Worm (Caenorhabditis elegans) whole organism, late embryonic: ENCODE data around the gene F13H8.5.

ENCODE experiments used
- C08G9.2 ChIP-seq: sonication (generic microtip); optimal IDR thresholded peaks from 2 replicates; lab custom pipeline; 2016; ENCODE audit warnings: mild to moderate bottlenecking, missing genetic modification characterization, moderate library complexity, missing compliant biosample characterization
- C38D4.7 ChIP-seq: fragments of 200-800 bp; sonication (Bioruptor generic); optimal IDR thresholded peaks from 2 replicates; lab custom pipeline; 2018; ENCODE audit warnings: mild to moderate bottlenecking, missing genetic modification characterization, moderate library complexity, missing compliant biosample characterization
- K02D7.2 ChIP-seq: sonication (generic microtip); optimal IDR thresholded peaks from 2 replicates; lab custom pipeline; 2017; ENCODE audit warnings: mild to moderate bottlenecking, missing genetic modification characterization, missing compliant biosample characterization
- K09A11.1 ChIP-seq: sonication (generic microtip); optimal IDR thresholded peaks from 2 replicates; lab custom pipeline; 2017; ENCODE audit warnings: antibody characterized with exemption, mild to moderate bottlenecking, missing genetic modification characterization, missing compliant biosample characterization; ENCODE audit not compliant: insufficient read depth
- ama-1 ChIP-seq: fragments of 150-350 bp; optimal IDR thresholded peaks from 2 replicates; lab custom pipeline; 2014
- ceh-18 ChIP-seq: sonication (generic microtip); optimal IDR thresholded peaks from 2 replicates; lab custom pipeline; 2016; ENCODE audit warnings: missing genetic modification characterization, missing compliant biosample characterization
- ceh-19 ChIP-seq: fragments of 200-800 bp; sonication (Bioruptor generic); optimal IDR thresholded peaks from 2 replicates; lab custom pipeline; 2018; ENCODE audit warnings: mild to moderate bottlenecking, missing genetic modification characterization, missing compliant biosample characterization
- ceh-2 ChIP-seq: sonication (generic microtip); optimal IDR thresholded peaks from 2 replicates; lab custom pipeline; 2016; ENCODE audit warnings: missing genotype, missing genetic modification characterization, missing compliant biosample characterization
- ceh-24 ChIP-seq: sonication (generic microtip); optimal IDR thresholded peaks from 2 replicates; lab custom pipeline; 2016; ENCODE audit warnings: mild to moderate bottlenecking, missing genetic modification characterization, missing compliant biosample characterization
- ceh-30 ChIP-seq: fragments of 150-350 bp; optimal IDR thresholded peaks from 2 replicates; lab custom pipeline; 2014; ENCODE audit warnings: missing biosample characterization, missing genetic modification characterization
- ceh-31 ChIP-seq: sonication (generic microtip); optimal IDR thresholded peaks from 2 replicates; lab custom pipeline; 2016; ENCODE audit warnings: missing genetic modification characterization, missing compliant biosample characterization
- ceh-34 ChIP-seq: sonication (generic microtip); optimal IDR thresholded peaks from 2 replicates; lab custom pipeline; 2016; ENCODE audit warnings: mild to moderate bottlenecking, missing genetic modification characterization, missing compliant biosample characterization
- ceh-6 ChIP-seq: fragments of 200-800 bp; sonication (Bioruptor generic); optimal IDR thresholded peaks from 2 replicates; lab custom pipeline; 2018; ENCODE audit warnings: mild to moderate bottlenecking, missing genetic modification characterization, missing compliant biosample characterization
- ceh-9 ChIP-seq: sonication (generic microtip); optimal IDR thresholded peaks from 2 replicates; lab custom pipeline; 2016; ENCODE audit warnings: mild to moderate bottlenecking, missing genetic modification characterization, inconsistent platforms, missing compliant biosample characterization
- che-1 ChIP-seq: sonication (generic microtip); optimal IDR thresholded peaks from 2 replicates; lab custom pipeline; 2016; ENCODE audit warnings: mild to moderate bottlenecking, missing genetic modification characterization, missing compliant biosample characterization
- dmd-4 ChIP-seq: sonication (generic microtip); optimal IDR thresholded peaks from 2 replicates; lab custom pipeline; 2016; ENCODE audit warnings: borderline replicate concordance, missing genetic modification characterization, missing compliant biosample characterization
- dve-1 ChIP-seq: sonication (generic microtip); optimal IDR thresholded peaks from 2 replicates; lab custom pipeline; 2017; ENCODE audit warnings: antibody characterized with exemption, mild to moderate bottlenecking, missing genetic modification characterization, missing compliant biosample characterization
- elt-2 ChIP-seq: sonication (generic microtip); optimal IDR thresholded peaks from 2 replicates; lab custom pipeline; 2016; ENCODE audit warnings: missing genetic modification reagents, missing genetic modification characterization, missing compliant biosample characterization
- elt-4 ChIP-seq: sonication (generic microtip); optimal IDR thresholded peaks from 2 replicates; lab custom pipeline; 2016; ENCODE audit warnings: missing genetic modification characterization, missing compliant biosample characterization
- ets-4 ChIP-seq: sonication (generic microtip); optimal IDR thresholded peaks from 2 replicates; lab custom pipeline; 2016; ENCODE audit warnings: missing genetic modification characterization, missing compliant biosample characterization
- fkh-10 ChIP-seq: fragments of 150-350 bp; optimal IDR thresholded peaks from 2 replicates; lab custom pipeline; 2014; ENCODE audit warnings: missing biosample characterization, missing genetic modification reagents, missing genetic modification characterization
- fkh-6 ChIP-seq: sonication (generic microtip); optimal IDR thresholded peaks from 2 replicates; lab custom pipeline; 2016; ENCODE audit warnings: missing genetic modification characterization, missing compliant biosample characterization
- hlh-13 ChIP-seq: fragments of 200-800 bp; sonication (Bioruptor generic); optimal IDR thresholded peaks from 2 replicates; lab custom pipeline; 2018; ENCODE audit warnings: mild to moderate bottlenecking, missing genetic modification characterization, missing compliant biosample characterization
- hlh-30 ChIP-seq: sonication (generic microtip); optimal IDR thresholded peaks from 2 replicates; lab custom pipeline; 2017; ENCODE audit warnings: antibody characterized with exemption, missing genetic modification characterization, missing compliant biosample characterization; ENCODE audit not compliant: insufficient read depth
- hlh-6 ChIP-seq: sonication (generic microtip); optimal IDR thresholded peaks from 2 replicates; lab custom pipeline; 2016; ENCODE audit warnings: missing genotype, missing genetic modification characterization, missing compliant biosample characterization
- hlh-8 ChIP-seq: sonication (generic microtip); optimal IDR thresholded peaks from 2 replicates; lab custom pipeline; 2016; ENCODE audit warnings: missing genotype, missing genetic modification characterization, missing compliant biosample characterization
- lin-11 ChIP-seq: fragments of 200-800 bp; sonication (Bioruptor generic); optimal IDR thresholded peaks from 2 replicates; lab custom pipeline; 2018; ENCODE audit warnings: mild to moderate bottlenecking, missing genetic modification characterization, missing compliant biosample characterization
- madf-2 ChIP-seq: sonication (generic microtip); optimal IDR thresholded peaks from 2 replicates; lab custom pipeline; 2017; ENCODE audit warnings: missing genetic modification characterization, missing compliant biosample characterization
- mec-3 ChIP-seq: sonication (generic microtip); optimal IDR thresholded peaks from 2 replicates; lab custom pipeline; 2016; ENCODE audit warnings: borderline replicate concordance, missing genetic modification characterization, missing compliant biosample characterization
- nfya-1 ChIP-seq: sonication (generic microtip); optimal IDR thresholded peaks from 2 replicates; lab custom pipeline; 2017; ENCODE audit warnings: missing genetic modification characterization, mild to moderate bottlenecking, missing compliant biosample characterization, antibody characterized with exemption, moderate library complexity
- nhr-11 ChIP-seq: fragments of 150-350 bp; optimal IDR thresholded peaks from 2 replicates; lab custom pipeline; 2014; ENCODE audit warnings: missing biosample characterization, missing genetic modification characterization
- nhr-232 ChIP-seq: sonication (generic microtip); optimal IDR thresholded peaks from 2 replicates; lab custom pipeline; 2016; ENCODE audit warnings: missing genetic modification characterization, missing compliant biosample characterization
- odd-2 ChIP-seq: sonication (generic microtip); optimal IDR thresholded peaks from 2 replicates; lab custom pipeline; 2017; ENCODE audit warnings: antibody characterized with exemption, mild to moderate bottlenecking, missing genetic modification characterization, missing compliant biosample characterization
- pax-1 ChIP-seq: fragments of 150-350 bp; optimal IDR thresholded peaks from 2 replicates; lab custom pipeline; 2014; ENCODE audit warnings: missing biosample characterization, missing genetic modification characterization
- pha-2 ChIP-seq: sonication (generic microtip); optimal IDR thresholded peaks from 2 replicates; lab custom pipeline; 2017; ENCODE audit warnings: mild to moderate bottlenecking, missing genetic modification characterization, missing compliant biosample characterization
- pha-4 ChIP-seq: fragments of 150-350 bp; optimal IDR thresholded peaks from 2 replicates; lab custom pipeline; 2018; ENCODE audit warnings: missing biosample characterization, missing genetic modification reagents, missing genetic modification characterization
- pqm-1 ChIP-seq: sonication (generic microtip); optimal IDR thresholded peaks from 2 replicates; lab custom pipeline; 2016; ENCODE audit warnings: missing genetic modification characterization, missing compliant biosample characterization
- pros-1 ChIP-seq: fragments of 150-350 bp; optimal IDR thresholded peaks from 2 replicates; lab custom pipeline; 2014; ENCODE audit warnings: missing biosample characterization, missing genetic modification reagents, missing genetic modification characterization
- ref-2 ChIP-seq: sonication (generic microtip); optimal IDR thresholded peaks from 2 replicates; lab custom pipeline; 2016; ENCODE audit warnings: missing genetic modification characterization, missing compliant biosample characterization
- rnt-1 ChIP-seq: sonication (generic microtip); optimal IDR thresholded peaks from 2 replicates; lab custom pipeline; 2016; ENCODE audit warnings: missing genetic modification characterization, missing compliant biosample characterization
- sox-4 ChIP-seq: sonication (generic microtip); optimal IDR thresholded peaks from 2 replicates; lab custom pipeline; 2017; ENCODE audit warnings: mild to moderate bottlenecking, missing genetic modification characterization, inconsistent platforms, missing compliant biosample characterization
- syd-9 ChIP-seq: sonication (generic microtip); optimal IDR thresholded peaks from 2 replicates; lab custom pipeline; 2016; ENCODE audit warnings: mild to moderate bottlenecking, missing genetic modification characterization, moderate library complexity, missing compliant biosample characterization
- tbx-2 ChIP-seq: sonication (generic microtip); optimal IDR thresholded peaks from 2 replicates; lab custom pipeline; 2016; ENCODE audit warnings: missing genetic modification characterization, missing compliant biosample characterization
- tbx-7 ChIP-seq: sonication (generic microtip); optimal IDR thresholded peaks from 2 replicates; lab custom pipeline; 2016; ENCODE audit warnings: missing genotype, missing genetic modification characterization, missing compliant biosample characterization
- unc-42 ChIP-seq: sonication (generic microtip); optimal IDR thresholded peaks from 2 replicates; lab custom pipeline; 2016; ENCODE audit warnings: missing genotype, missing genetic modification characterization, missing compliant biosample characterization
- unc-55 ChIP-seq: sonication (generic microtip); optimal IDR thresholded peaks from 2 replicates; lab custom pipeline; 2017; ENCODE audit warnings: missing biosample characterization, missing genetic modification reagents, missing genetic modification characterization
- unc-86 ChIP-seq: sonication (generic microtip); optimal IDR thresholded peaks from 2 replicates; lab custom pipeline; 2016; ENCODE audit warnings: missing genetic modification characterization, missing compliant biosample characterization

The F13H8.5 gene

ce11 chrII:6252707-6253106 lies 3.2 kb downstream of the F13H8.5 start:
- no peak for TF ChIP-seq nhr-232 (tag; lab: Kevin White, UChicago)
- no peak for TF ChIP-seq nhr-11 (tag; lab: Kevin White, UChicago)
- no peak for TF ChIP-seq ref-2 (tag; lab: Kevin White, UChicago)
- TF ChIP-seq madf-2 = no peak
- no peak for TF ChIP-seq C38D4.7 (GFP tag; lab: Kevin White, UChicago)

ce11 chrII:6250782-6251461 lies 5.0 kb downstream of the F13H8.5 start, which contains the start of gene phb-2:
Gene phb-2, plus strand, starts transcription at chrII:6251411.
- no peak for TF ChIP-seq nhr-11 (tag; lab: Kevin White, UChicago)
- peak; percentile 63 for TF ChIP-seq elt-2 (tag; lab: Kevin White, UChicago)
- TF ChIP-seq sox-4 (tag; lab: Kevin White, UChicago) = no peak
- TF ChIP-seq ceh-19 = no peak
- no peak for TF ChIP-seq odd-2 (tag; lab: Kevin White, UChicago)
- peak; percentile 33 for TF ChIP-seq pros-1 (tag; lab: Kevin White, UChicago)
- no peak for TF ChIP-seq hlh-6 (tag; lab: Kevin White, UChicago)
- no peak for TF ChIP-seq elt-4 (tag; lab: Kevin White, UChicago)
- no peak for TF ChIP-seq K02D7.2 (tag; lab: Kevin White, UChicago)
- TF ChIP-seq pax-1 = no peak
- TF ChIP-seq tbx-2 (tag; lab: Kevin White, UChicago) = peak; percentile 31
- peak; percentile 38 for TF ChIP-seq ceh-31 (tag; lab: Kevin White, UChicago)
- no peak for TF ChIP-seq ceh-6 (GFP tag; lab: Kevin White, UChicago)
- TF ChIP-seq hlh-13 (GFP tag; lab: Kevin White, UChicago) = no peak
- peak; percentile 54 for TF ChIP-seq hlh-30 (tag; lab: Kevin White, UChicago)
- TF ChIP-seq madf-2 = no peak
- TF ChIP-seq ref-2 (tag; lab: Kevin White, UChicago) = peak; percentile 23
- no peak for TF ChIP-seq che-1 (tag; lab: Kevin White, UChicago)
- no peak for TF ChIP-seq nhr-232 (tag; lab: Kevin White, UChicago)
- TF ChIP-seq ceh-18 = peak; percentile 48
- TF ChIP-seq mec-3 (tag; lab: Kevin White, UChicago) = no peak
- peak; percentile 36 for TF ChIP-seq ceh-34
- TF ChIP-seq ceh-24 (tag; lab: Kevin White, UChicago) = no peak
- peak; percentile 14 for TF ChIP-seq unc-42 (tag; lab: Kevin White, UChicago)
- no peak for TF ChIP-seq C08G9.2 (tag; lab: Kevin White, UChicago)
- TF ChIP-seq syd-9 = no peak
- peak; percentile 30 for TF ChIP-seq ets-4 (tag; lab: Kevin White, UChicago)
- peak; percentile 9 for TF ChIP-seq K09A11.1 (tag; lab: Kevin White, UChicago)
- TF ChIP-seq dmd-4 (tag; lab: Kevin White, UChicago) = no peak
- TF ChIP-seq ceh-2 = no peak
- TF ChIP-seq C38D4.7 (GFP tag; lab: Kevin White, UChicago) = no peak
- TF ChIP-seq pha-4 (tag; lab: Kevin White, UChicago) = no peak
- TF ChIP-seq dve-1 = peak; percentile 68
- TF ChIP-seq ama-1 = peak; percentile 71
- TF ChIP-seq nfya-1 (tag; lab: Kevin White, UChicago) = peak; percentile 80
- TF ChIP-seq pqm-1 (tag; lab: Kevin White, UChicago) = no peak
- TF ChIP-seq rnt-1 (tag; lab: Kevin White, UChicago) = peak; percentile 9
- no peak for TF ChIP-seq unc-86 (tag; lab: Kevin White, UChicago)

DNA sequence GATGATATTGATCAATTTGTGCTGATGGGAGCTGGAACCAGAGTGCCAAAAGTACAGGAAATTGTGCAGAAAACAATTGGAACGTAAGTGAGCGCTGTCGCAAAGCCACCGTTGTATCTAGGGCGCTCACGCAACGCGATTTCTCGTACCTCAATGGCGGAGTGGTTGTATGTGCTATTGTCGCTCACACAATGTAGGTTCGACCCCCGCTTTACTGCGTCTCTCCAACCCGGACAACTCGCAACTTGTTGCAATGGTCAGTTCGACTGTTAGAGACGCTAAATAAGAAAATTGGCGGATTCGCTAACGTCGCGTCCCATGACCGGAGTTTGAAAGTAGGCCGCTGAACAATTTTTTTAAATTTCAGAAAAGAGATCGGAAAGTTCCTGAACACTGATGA lies 7.4 kb downstream of the F13H8.5 start:
- TF ChIP-seq fkh-6 (tag; lab: Kevin White, UChicago) (peak; percentile 87), syd-9 (peak; percentile 72), mec-3 (tag; lab: Kevin White, UChicago) (no peak), pha-2 (tag; lab: Kevin White, UChicago) (peak; percentile 52), C08G9.2 (tag; lab: Kevin White, UChicago) (peak; percentile 49), unc-86 (tag; lab: Kevin White, UChicago) (peak; percentile 48), fkh-10 (no peak), ceh-31 (tag; lab: Kevin White, UChicago) (peak; percentile 74), che-1 (tag; lab: Kevin White, UChicago) (peak; percentile 85), dve-1 (peak; percentile 76), tbx-2 (tag; lab: Kevin White, UChicago) (peak; percentile 81), tbx-7 (no peak), ceh-2 (peak; percentile 79), ceh-30 (tag; lab: Kevin White, UChicago) (no peak), ceh-19 (peak; percentile 86), lin-11 (tag; lab: Kevin White, UChicago) (peak; percentile 73), hlh-8 (tag; lab: Kevin White, UChicago) (no peak), ceh-9 (tag; lab: Kevin White, UChicago) (peak; percentile 38), unc-55 (no peak)
